Worm (Caenorhabditis elegans) whole organism, L3 larva: ENCODE results near the gene nhr-109.

Source experiments
- R02D3.7 ChIP-seq: fragments of 150-350 bp; optimal IDR thresholded peaks from 2 replicates; lab custom pipeline; 2014; ENCODE audit warnings: missing biosample characterization, missing genetic modification characterization
- ama-1 ChIP-seq: fragments of 150-350 bp; optimal IDR thresholded peaks from 2 replicates; lab custom pipeline; 2018
- ceh-16 ChIP-seq: sonication (generic microtip); optimal IDR thresholded peaks from 2 replicates; lab custom pipeline; 2017; ENCODE audit warnings: missing biosample characterization, missing genetic modification characterization
- ceh-28 ChIP-seq: fragments of 150-350 bp; optimal IDR thresholded peaks from 2 replicates; lab custom pipeline; 2014; ENCODE audit warnings: missing biosample characterization, missing genetic modification reagents, missing genetic modification characterization
- ceh-82 ChIP-seq: fragments of 150-350 bp; optimal IDR thresholded peaks from 2 replicates; lab custom pipeline; 2014; ENCODE audit warnings: missing biosample characterization, missing genetic modification characterization
- daf-12 ChIP-seq: fragments of 150-350 bp; optimal IDR thresholded peaks from 2 replicates; lab custom pipeline; 2014; ENCODE audit warnings: missing biosample characterization, missing genetic modification reagents, missing genetic modification characterization
- egl-27 ChIP-seq: sonication (generic microtip); optimal IDR thresholded peaks from 4 replicates; lab custom pipeline; 2017; ENCODE audit warnings: missing biosample characterization, missing genetic modification reagents, missing genetic modification characterization
- elt-1 ChIP-seq: fragments of 150-350 bp; optimal IDR thresholded peaks from 2 replicates; lab custom pipeline; 2014; ENCODE audit warnings: missing biosample characterization, missing genetic modification characterization
- elt-2 ChIP-seq: sonication (generic microtip); optimal IDR thresholded peaks from 2 replicates; lab custom pipeline; 2016; ENCODE audit warnings: missing genetic modification reagents, mild to moderate bottlenecking, missing genetic modification characterization, missing compliant biosample characterization
- eor-1 ChIP-seq, 2 experiments: fragments of 150-350 bp; optimal IDR thresholded peaks; 2 replicates each; lab custom pipeline; 2014 to 2018; ENCODE audit warnings: missing biosample characterization in 2 of 2, missing genetic modification characterization in 2 of 2
- fkh-10 ChIP-seq: sonication (generic microtip); optimal IDR thresholded peaks from 2 replicates; lab custom pipeline; 2017; ENCODE audit warnings: missing biosample characterization, missing genetic modification reagents, missing genetic modification characterization
- hmg-11 ChIP-seq: sonication (generic microtip); optimal IDR thresholded peaks from 2 replicates; lab custom pipeline; 2016; ENCODE audit warnings: missing genetic modification characterization, missing compliant biosample characterization
- jun-1 ChIP-seq: fragments of 150-350 bp; optimal IDR thresholded peaks from 2 replicates; lab custom pipeline; 2014; ENCODE audit warnings: missing biosample characterization, missing genetic modification reagents, missing genetic modification characterization
- lin-15B ChIP-seq: fragments of 150-350 bp; optimal IDR thresholded peaks from 2 replicates; lab custom pipeline; 2014; ENCODE audit warnings: missing biosample characterization, missing genetic modification characterization
- lin-39 ChIP-seq: fragments of 150-350 bp; optimal IDR thresholded peaks from 2 replicates; lab custom pipeline; 2018; ENCODE audit warnings: missing biosample characterization, missing genetic modification reagents, missing genetic modification characterization
- lsy-12 ChIP-seq: sonication (generic microtip); optimal IDR thresholded peaks from 2 replicates; lab custom pipeline; 2016; ENCODE audit warnings: mild to moderate bottlenecking, missing genetic modification characterization, missing compliant biosample characterization
- mdl-1 ChIP-seq: fragments of 150-350 bp; optimal IDR thresholded peaks from 2 replicates; lab custom pipeline; 2014; ENCODE audit warnings: missing biosample characterization, missing genetic modification characterization
- mml-1 ChIP-seq: fragments of 150-350 bp; sonication (generic microtip); optimal IDR thresholded peaks from 3 replicates; lab custom pipeline; 2014; ENCODE audit warnings: missing biosample characterization, missing genetic modification characterization
- nfya-1 ChIP-seq: sonication (generic microtip); optimal IDR thresholded peaks from 2 replicates; lab custom pipeline; 2017; ENCODE audit warnings: missing genetic modification characterization, mild to moderate bottlenecking, missing compliant biosample characterization, antibody characterized with exemption, moderate library complexity; ENCODE audit not compliant: insufficient read depth
- nhr-11 ChIP-seq: fragments of 150-350 bp; optimal IDR thresholded peaks from 2 replicates; lab custom pipeline; 2014; ENCODE audit warnings: missing biosample characterization, missing genetic modification characterization
- nhr-12 ChIP-seq: fragments of 150-350 bp; optimal IDR thresholded peaks from 2 replicates; lab custom pipeline; 2014; ENCODE audit warnings: missing biosample characterization, missing genetic modification characterization
- nhr-23 ChIP-seq: fragments of 150-350 bp; optimal IDR thresholded peaks from 2 replicates; lab custom pipeline; 2014; ENCODE audit warnings: missing biosample characterization, missing genetic modification reagents, missing genetic modification characterization
- nhr-25 ChIP-seq: sonication (generic microtip); optimal IDR thresholded peaks from 2 replicates; lab custom pipeline; 2017; ENCODE audit warnings: missing biosample characterization, missing genetic modification characterization
- nhr-28 ChIP-seq: fragments of 150-350 bp; optimal IDR thresholded peaks from 2 replicates; lab custom pipeline; 2014; ENCODE audit warnings: missing biosample characterization, missing genetic modification characterization
- nhr-76 ChIP-seq: fragments of 150-350 bp; sonication (generic microtip); optimal IDR thresholded peaks from 5 replicates; lab custom pipeline; 2014; ENCODE audit warnings: missing biosample characterization, missing genetic modification characterization
- nhr-77 ChIP-seq: fragments of 150-350 bp; optimal IDR thresholded peaks from 2 replicates; lab custom pipeline; 2014; ENCODE audit warnings: missing biosample characterization, missing genetic modification characterization
- pha-4 ChIP-seq: fragments of 150-350 bp; optimal IDR thresholded peaks from 2 replicates; lab custom pipeline; 2014; ENCODE audit warnings: missing biosample characterization, missing genetic modification reagents, missing genetic modification characterization
- pqm-1 ChIP-seq: fragments of 150-350 bp; optimal IDR thresholded peaks from 2 replicates; lab custom pipeline; 2017; ENCODE audit warnings: missing biosample characterization, missing genetic modification characterization, inconsistent platforms
- sea-2 ChIP-seq: fragments of 150-350 bp; sonication (generic microtip); optimal IDR thresholded peaks from 4 replicates; lab custom pipeline; 2014; ENCODE audit warnings: missing biosample characterization, missing genetic modification reagents, missing genetic modification characterization
- skn-1 ChIP-seq: fragments of 150-350 bp; optimal IDR thresholded peaks from 2 replicates; lab custom pipeline; 2014; ENCODE audit warnings: missing biosample characterization, missing genetic modification characterization
- tbx-2 ChIP-seq: sonication (generic microtip); optimal IDR thresholded peaks from 2 replicates; lab custom pipeline; 2016; ENCODE audit warnings: mild to moderate bottlenecking, missing genetic modification characterization, missing compliant biosample characterization
- unc-39 ChIP-seq: sonication (generic microtip); optimal IDR thresholded peaks from 4 replicates; lab custom pipeline; 2017; ENCODE audit warnings: missing biosample characterization, missing genetic modification characterization
- unc-62 ChIP-seq: fragments of 150-350 bp; sonication (generic microtip); optimal IDR thresholded peaks from 4 replicates; lab custom pipeline; 2014; ENCODE audit warnings: missing biosample characterization, missing genetic modification reagents, missing genetic modification characterization
- zag-1 ChIP-seq: fragments of 150-350 bp; optimal IDR thresholded peaks from 2 replicates; lab custom pipeline; 2014; ENCODE audit warnings: missing biosample characterization, missing genetic modification characterization
- ztf-11 ChIP-seq: fragments of 150-350 bp; optimal IDR thresholded peaks from 2 replicates; lab custom pipeline; 2014; ENCODE audit warnings: missing biosample characterization, missing genetic modification characterization

The nhr-109 gene

ce11 chrII:4433146-4433545 lies at the start of gene nhr-109:
TSS of gene nhr-109 (plus strand) at chrII:4433367.
- TF ChIP-seq pqm-1 (tag; lab: Kevin White, UChicago) (peak; percentile 40), elt-2 (tag; lab: Kevin White, UChicago) (peak; percentile 59), zag-1 (no peak), daf-12 (no peak)

DNA sequence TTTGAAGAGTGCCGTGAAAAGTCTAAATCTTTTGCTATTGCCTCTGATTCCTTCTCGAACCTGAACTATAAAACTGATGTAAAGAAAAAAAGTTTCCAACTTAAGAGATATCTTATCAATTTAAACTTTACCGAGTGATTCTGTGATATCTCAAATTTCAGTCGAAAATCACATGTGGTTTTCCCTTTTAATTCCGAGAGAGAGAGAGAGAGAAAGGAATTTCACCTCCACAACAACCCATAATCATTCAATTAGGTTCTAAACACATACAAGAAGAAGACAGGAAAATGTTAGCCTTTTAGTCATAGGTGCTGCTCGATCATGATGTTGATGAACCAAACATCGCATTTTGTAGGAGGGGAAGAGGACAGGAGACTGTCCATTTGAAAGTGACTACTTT lies 42.1 kb upstream of the nhr-109 start:
- no peak for TF ChIP-seq ama-1 (lab: Kevin White, UChicago)
- TF ChIP-seq hmg-11, result no peak
- TF ChIP-seq lsy-12, result no peak
- TF ChIP-seq ceh-16 (tag; lab: Kevin White, UChicago), result no peak
- TF ChIP-seq ceh-82 (tag; lab: Kevin White, UChicago), result no peak
- TF ChIP-seq sea-2 (GFP tag; lab: Kevin White, UChicago), result no peak
- TF ChIP-seq nhr-25, result no peak

- TF ChIP-seq nhr-12 (tag; lab: Kevin White, UChicago) (no peak), jun-1 (tag; lab: Kevin White, UChicago) (no peak), lin-15B (tag; lab: Kevin White, UChicago) (no peak), mml-1 (tag; lab: Kevin White, UChicago) (no peak), zag-1 (no peak), unc-62 (GFP tag; lab: Kevin White, UChicago) (no peak), nhr-23 (tag; lab: Kevin White, UChicago) (peak; percentile 16), elt-1 (tag; lab: Kevin White, UChicago) (peak; percentile 15), lin-39 (tag; lab: Kevin White, UChicago) (no peak), egl-27 (tag; lab: Kevin White, UChicago) (no peak), pha-4 (no peak), skn-1 (tag; lab: Kevin White, UChicago) (no peak), nhr-25 (peak; percentile 91), tbx-2 (tag; lab: Kevin White, UChicago) (no peak)
These were observed 40.6 kb upstream of the nhr-109 start, which contains the start of gene mlt-7 for ce11 chrII:4392526-4393057. TSS of gene mlt-7 (plus strand) at chrII:4393007.

DNA sequence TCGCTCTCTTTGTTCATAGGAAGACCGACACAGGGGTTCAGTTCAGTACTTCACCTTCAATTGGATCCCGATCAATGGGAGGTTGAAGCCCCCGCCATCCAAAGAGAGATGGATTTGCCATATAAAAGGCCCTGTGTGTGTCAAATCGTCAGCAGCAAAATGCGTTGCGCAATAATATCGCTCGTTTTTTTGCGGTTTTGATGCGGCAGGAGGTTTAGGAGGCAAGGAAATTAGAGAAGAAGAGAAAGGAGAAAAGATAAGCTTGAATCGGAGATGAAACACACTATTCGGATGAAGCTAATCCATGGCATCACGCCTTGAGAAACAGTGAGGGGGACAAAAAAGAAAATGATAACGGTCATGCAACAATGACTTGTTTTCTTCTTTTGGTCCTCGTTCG lies 38.7 kb upstream of the nhr-109 start:
- no peak for TF ChIP-seq ceh-28 (tag; lab: Kevin White, UChicago)
- no peak for TF ChIP-seq lin-39 (tag; lab: Kevin White, UChicago)
- TF ChIP-seq pqm-1 (tag; lab: Kevin White, UChicago), result no peak
- TF ChIP-seq mdl-1, result no peak
- TF ChIP-seq pha-4, result no peak
- no peak for TF ChIP-seq lsy-12
- no peak for TF ChIP-seq ceh-16 (tag; lab: Kevin White, UChicago)
- TF ChIP-seq nhr-12 (tag; lab: Kevin White, UChicago), result no peak
- no peak for TF ChIP-seq ztf-11 (tag; lab: Kevin White, UChicago)
- TF ChIP-seq jun-1 (tag; lab: Kevin White, UChicago), result no peak
- no peak for TF ChIP-seq nhr-11 (tag; lab: Kevin White, UChicago)
- no peak for TF ChIP-seq nhr-28 (tag; lab: Kevin White, UChicago)
- TF ChIP-seq eor-1 (tag; optimal IDR thresholded peaks at IDR 0.05; lab: Kevin White, UChicago), result no peak

ce11 chrII:4405358-4405757 lies 27.8 kb upstream of the nhr-109 start, which contains the start of gene ZK430.5:
TSS of gene ZK430.5 (plus strand) at chrII:4405658.
- TF ChIP-seq fkh-10 (GFP tag; lab: Kevin White, UChicago), result no peak
- no peak for TF ChIP-seq mml-1 (tag; lab: Kevin White, UChicago)
- no peak for TF ChIP-seq egl-27 (tag; lab: Kevin White, UChicago)
- no peak for TF ChIP-seq ztf-11 (tag; lab: Kevin White, UChicago)
- no peak for TF ChIP-seq unc-62 (GFP tag; lab: Kevin White, UChicago)
- TF ChIP-seq nhr-77 (tag; lab: Kevin White, UChicago), result no peak
- TF ChIP-seq, all 47 proteins: peak for 0

- TF ChIP-seq nhr-76 (tag; lab: Kevin White, UChicago) (no peak), nfya-1 (tag; lab: Kevin White, UChicago) (peak; percentile 90), R02D3.7 (tag; lab: Kevin White, UChicago) (no peak), ama-1 (lab: Kevin White, UChicago) (no peak), mdl-1 (no peak), unc-39 (tag; lab: Kevin White, UChicago) (no peak)
These were observed 23.5 kb upstream of the nhr-109 start for ce11 chrII:4409650-4410049.
